Worm (Caenorhabditis elegans) whole organism, late embryonic: Measurements from ENCODE around the gene C54D10.13.

Experiments used
- ceh-14 ChIP-seq: sonication (generic microtip); optimal IDR thresholded peaks from 2 replicates; lab custom pipeline; 2016; ENCODE audit warnings: missing genotype, missing genetic modification characterization, missing compliant biosample characterization
- ets-4 ChIP-seq: sonication (generic microtip); optimal IDR thresholded peaks from 2 replicates; lab custom pipeline; 2016; ENCODE audit warnings: missing genetic modification characterization, missing compliant biosample characterization
- eyg-1 ChIP-seq: sonication (generic microtip); optimal IDR thresholded peaks from 2 replicates; lab custom pipeline; 2016; ENCODE audit warnings: missing genotype, missing genetic modification characterization, missing compliant biosample characterization
- mec-3 ChIP-seq: sonication (generic microtip); optimal IDR thresholded peaks from 2 replicates; lab custom pipeline; 2016; ENCODE audit warnings: borderline replicate concordance, missing genetic modification characterization, missing compliant biosample characterization
- pqm-1 ChIP-seq: sonication (generic microtip); optimal IDR thresholded peaks from 2 replicates; lab custom pipeline; 2016; ENCODE audit warnings: missing genetic modification characterization, missing compliant biosample characterization
- pros-1 ChIP-seq: fragments of 150-350 bp; optimal IDR thresholded peaks from 2 replicates; lab custom pipeline; 2014; ENCODE audit warnings: missing biosample characterization, missing genetic modification reagents, missing genetic modification characterization
- sox-2 ChIP-seq: fragments of 200-800 bp; sonication (Bioruptor generic); IDR thresholded peaks from 2 replicates; pipeline ENCODE4 v1.3.6; 2022; ENCODE audit warnings: missing genetic modification reagents, missing genetic modification characterization, missing compliant biosample characterization
- unc-55 ChIP-seq: sonication (generic microtip); optimal IDR thresholded peaks from 2 replicates; lab custom pipeline; 2017; ENCODE audit warnings: missing biosample characterization, missing genetic modification reagents, missing genetic modification characterization

ce11 chrV:12449902-12450301, 17.8 kb upstream of the C54D10.13 start, which contains the start of gene C54D10.10:
- TF ChIP-seq pqm-1 (tag; lab: Kevin White, UChicago) (no peak), sox-2 (GFP tag; lab: Robert Waterston, UW) (no peak), unc-55 (no peak), eyg-1 (tag; lab: Kevin White, UChicago) (no peak), pros-1 (tag; lab: Kevin White, UChicago) (no peak), ceh-14 (tag; lab: Kevin White, UChicago) (no peak), ets-4 (no peak), mec-3 (tag; lab: Kevin White, UChicago) (no peak)
